Fruit fly (Drosophila melanogaster): ENCODE data around the gene vkg.

Gene vkg

dm6 chr2L:5060515-5060914 lies 32.5 kb upstream of the vkg start, which contains the start of gene qtc:
TSS of gene qtc (plus strand) at chr2L:5060815.
- TF ChIP-seq Crg-1 (GFP tag; optimal IDR thresholded peaks at IDR 0.05) (no peak), CG7101 (tag; optimal IDR thresholded peaks at IDR 0.05) (no peak), CG5204 (GFP tag; optimal IDR thresholded peaks at IDR 0.05) (no peak), CG14711 (tag; optimal IDR thresholded peaks at IDR 0.05) (no peak), Clk (GFP tag; optimal IDR thresholded peaks at IDR 0.05) (no peak), CG33017 (tag; optimal IDR thresholded peaks at IDR 0.05) (no peak), ovo (GFP tag; optimal IDR thresholded peaks at IDR 0.05) (no peak), tj (GFP tag; optimal IDR thresholded peaks at IDR 0.05) (no peak), CG12768 (GFP tag; optimal IDR thresholded peaks at IDR 0.05) (no peak), bab1 (GFP tag; optimal IDR thresholded peaks at IDR 0.05) (no peak), kay (GFP tag; ENCODE audit: borderline replicate concordance) (no peak), CG11617 (GFP tag; optimal IDR thresholded peaks at IDR 0.05) (no peak), CG1620 (GFP tag; optimal IDR thresholded peaks at IDR 0.05) (no peak), cnc (optimal IDR thresholded peaks at IDR 0.05) (no peak), CG7045 (GFP tag; optimal IDR thresholded peaks at IDR 0.05) (no peak), pad (GFP tag; optimal IDR thresholded peaks at IDR 0.05) (no peak), Mnt (GFP tag; optimal IDR thresholded peaks at IDR 0.05) (no peak)

dm6 chr2L:5059645-5060254 lies 31.8 kb upstream of the vkg start, which contains the start of gene Rpn11:
TSS of gene Rpn11 (minus strand) at chr2L:5059790.
- TF ChIP-seq ovo (GFP tag; optimal IDR thresholded peaks at IDR 0.05) (peak; percentile 63), Hr96 (GFP tag; optimal IDR thresholded peaks at IDR 0.05) (no peak), CG33017 (tag; optimal IDR thresholded peaks at IDR 0.05) (peak; percentile 74), cic (GFP tag; optimal IDR thresholded peaks at IDR 0.05) (no peak), bab1 (GFP tag; optimal IDR thresholded peaks at IDR 0.05) (peak; percentile 64), Mnt (GFP tag; optimal IDR thresholded peaks at IDR 0.05) (peak; percentile 28), tj (GFP tag; optimal IDR thresholded peaks at IDR 0.05) (peak; percentile 97), CG7101 (tag; optimal IDR thresholded peaks at IDR 0.05) (peak; percentile 56), CG5204 (GFP tag; optimal IDR thresholded peaks at IDR 0.05) (no peak), Clk (GFP tag; optimal IDR thresholded peaks at IDR 0.05) (peak; percentile 23), pad (GFP tag; optimal IDR thresholded peaks at IDR 0.05) (peak; percentile 52), CG14711 (tag; optimal IDR thresholded peaks at IDR 0.05) (peak; percentile 62), CG12768 (GFP tag; optimal IDR thresholded peaks at IDR 0.05) (peak; percentile 56), CG11617 (GFP tag; optimal IDR thresholded peaks at IDR 0.05) (peak; percentile 72), CG1620 (GFP tag; optimal IDR thresholded peaks at IDR 0.05) (peak; percentile 77), CG7045 (GFP tag; optimal IDR thresholded peaks at IDR 0.05) (peak; percentile 51), cnc (optimal IDR thresholded peaks at IDR 0.05) (peak; percentile 94 to 98), Crg-1 (GFP tag; optimal IDR thresholded peaks at IDR 0.05) (peak; percentile 57), toe (GFP tag; optimal IDR thresholded peaks at IDR 0.05) (no peak), kay (GFP tag; ENCODE audit: borderline replicate concordance) (no peak)

dm6 chr2L:5058094-5058493 lies 30.1 kb upstream of the vkg start, which contains the start of gene Nepl3:
TSS of gene Nepl3 (minus strand) at chr2L:5058248.
- TF ChIP-seq CG1620 (GFP tag; optimal IDR thresholded peaks at IDR 0.05) = no peak
- no peak for TF ChIP-seq CG11617 (GFP tag; optimal IDR thresholded peaks at IDR 0.05)
- TF ChIP-seq CG33017 (tag; optimal IDR thresholded peaks at IDR 0.05) = no peak
- TF ChIP-seq Hr96 (GFP tag; optimal IDR thresholded peaks at IDR 0.05) = no peak
- no peak for TF ChIP-seq CG5204 (GFP tag; optimal IDR thresholded peaks at IDR 0.05)
- TF ChIP-seq pad (GFP tag; optimal IDR thresholded peaks at IDR 0.05) = no peak
- no peak for TF ChIP-seq kay (GFP tag; ENCODE audit: borderline replicate concordance)
- no peak for TF ChIP-seq bab1 (GFP tag; optimal IDR thresholded peaks at IDR 0.05)
- TF ChIP-seq tj (GFP tag; optimal IDR thresholded peaks at IDR 0.05) = no peak
- no peak for TF ChIP-seq CG12768 (GFP tag; optimal IDR thresholded peaks at IDR 0.05)
- no peak for TF ChIP-seq CG7101 (tag; optimal IDR thresholded peaks at IDR 0.05)
- TF ChIP-seq CG14711 (tag; optimal IDR thresholded peaks at IDR 0.05) = no peak
- TF ChIP-seq CG7045 (GFP tag; optimal IDR thresholded peaks at IDR 0.05) = no peak
- no peak for TF ChIP-seq toe (GFP tag; optimal IDR thresholded peaks at IDR 0.05)
- TF ChIP-seq ovo (GFP tag; optimal IDR thresholded peaks at IDR 0.05) = no peak
- no peak for TF ChIP-seq cic (GFP tag; optimal IDR thresholded peaks at IDR 0.05)

- TF ChIP-seq Mnt (GFP tag; optimal IDR thresholded peaks at IDR 0.05) (no peak), CG7101 (tag; optimal IDR thresholded peaks at IDR 0.05) (no peak), Crg-1 (GFP tag; optimal IDR thresholded peaks at IDR 0.05) (no peak), bab1 (GFP tag; optimal IDR thresholded peaks at IDR 0.05) (no peak), cic (GFP tag; optimal IDR thresholded peaks at IDR 0.05) (peak; percentile 1)
Measured at dm6 chr2L:5055528-5055927, 27.5 kb upstream of the vkg start.

dm6 chr2L:5054953-5055352 lies 27.0 kb upstream of the vkg start, which contains the start of the genes CG14036 and His3.3A:
TSS of gene CG14036 (minus strand) at chr2L:5055016.
TSS of gene His3.3A (plus strand) at chr2L:5055058.
- TF ChIP-seq CG7045 (GFP tag; optimal IDR thresholded peaks at IDR 0.05) (no peak), Hr96 (GFP tag; optimal IDR thresholded peaks at IDR 0.05) (no peak), CG7101 (tag; optimal IDR thresholded peaks at IDR 0.05) (peak; percentile 28), tj (GFP tag; optimal IDR thresholded peaks at IDR 0.05) (no peak), CG5204 (GFP tag; optimal IDR thresholded peaks at IDR 0.05) (no peak), ovo (GFP tag; optimal IDR thresholded peaks at IDR 0.05) (peak; percentile 82), pad (GFP tag; optimal IDR thresholded peaks at IDR 0.05) (peak; percentile 4), CG33017 (tag; optimal IDR thresholded peaks at IDR 0.05) (no peak), CG12768 (GFP tag; optimal IDR thresholded peaks at IDR 0.05) (no peak), CG11617 (GFP tag; optimal IDR thresholded peaks at IDR 0.05) (no peak), kay (GFP tag; ENCODE audit: borderline replicate concordance) (no peak), toe (GFP tag; optimal IDR thresholded peaks at IDR 0.05) (no peak), cic (GFP tag; optimal IDR thresholded peaks at IDR 0.05) (peak; percentile 59), CG1620 (GFP tag; optimal IDR thresholded peaks at IDR 0.05) (peak; percentile 40), CG14711 (tag; optimal IDR thresholded peaks at IDR 0.05) (peak; percentile 2), bab1 (GFP tag; optimal IDR thresholded peaks at IDR 0.05) (peak; percentile 40), Mnt (GFP tag; optimal IDR thresholded peaks at IDR 0.05) (peak; percentile 10), cnc (optimal IDR thresholded peaks at IDR 0.05) (no peak), Clk (GFP tag; optimal IDR thresholded peaks at IDR 0.05) (no peak), Crg-1 (GFP tag; optimal IDR thresholded peaks at IDR 0.05) (peak; percentile 35)

All from whole organism, adult.